Fruit fly (Drosophila melanogaster) whole organism, embryonic: Measurements from ENCODE around the gene cv-c.

ENCODE experiments used
- Abd-B ChIP-seq: fragments of 200-800 bp; sonication (Bioruptor generic); optimal IDR thresholded peaks from 2 replicates; lab custom pipeline; 2018; ENCODE audit warnings: missing biosample characterization, mild to moderate bottlenecking, missing genetic modification characterization, moderate library complexity
- Adf1 ChIP-seq: fragments of 200-800 bp; sonication (Bioruptor generic); IDR thresholded peaks from 2 replicates; pipeline ENCODE4 v1.3.6; 2022; ENCODE audit warnings: missing biosample characterization, missing genetic modification characterization
- CG10543 ChIP-seq: fragments of 200-800 bp; sonication (Bioruptor generic); optimal IDR thresholded peaks from 3 replicates; lab custom pipeline; 2017; ENCODE audit warnings: missing biosample characterization, mild to moderate bottlenecking, missing genetic modification characterization, moderate library complexity
- CG11456 ChIP-seq: fragments of 200-800 bp; sonication (Bioruptor generic); IDR thresholded peaks from 3 replicates; pipeline ENCODE4 v1.3.6; 2022; ENCODE audit warnings: missing biosample characterization, missing genetic modification characterization
- CG11504 ChIP-seq: fragments of 200-800 bp; sonication (Bioruptor generic); optimal IDR thresholded peaks from 3 replicates; lab custom pipeline; 2019; ENCODE audit warnings: missing biosample characterization, mild to moderate bottlenecking, missing genetic modification characterization, moderate library complexity
- CG11695 ChIP-seq: fragments of 200-800 bp; sonication (Bioruptor generic); IDR thresholded peaks from 3 replicates; pipeline ENCODE4 v1.3.6; 2022; ENCODE audit warnings: missing biosample characterization, missing genetic modification characterization
- CG12769 ChIP-seq: fragments of 200-800 bp; sonication (Bioruptor generic); optimal IDR thresholded peaks from 2 replicates; lab custom pipeline; 2019; ENCODE audit warnings: missing biosample characterization, mild to moderate bottlenecking, missing genetic modification characterization, moderate library complexity
- CG15011 ChIP-seq: fragments of 200-800 bp; sonication (Bioruptor generic); optimal IDR thresholded peaks from 3 replicates; lab custom pipeline; 2018; ENCODE audit warnings: missing biosample characterization, mild to moderate bottlenecking, missing genetic modification characterization
- CG15479 ChIP-seq: fragments of 200-800 bp; sonication (Bioruptor generic); optimal IDR thresholded peaks from 3 replicates; lab custom pipeline; 2019; ENCODE audit warnings: missing biosample characterization, mild to moderate bottlenecking, missing genetic modification characterization, moderate library complexity
- CG15601 ChIP-seq: fragments of 200-800 bp; sonication (Bioruptor generic); optimal IDR thresholded peaks from 3 replicates; lab custom pipeline; 2019; ENCODE audit warnings: missing biosample characterization, mild to moderate bottlenecking, missing genetic modification characterization, moderate library complexity
- CG17385 ChIP-seq: fragments of 200-800 bp; sonication (Bioruptor generic); optimal IDR thresholded peaks from 3 replicates; lab custom pipeline; 2018; ENCODE audit warnings: missing biosample characterization, mild to moderate bottlenecking, missing genetic modification characterization
- CG2199 ChIP-seq: fragments of 200-800 bp; sonication (Bioruptor generic); IDR thresholded peaks from 3 replicates; pipeline ENCODE4 v1.3.6; 2022; ENCODE audit warnings: missing biosample characterization, missing genetic modification characterization
- CG32767 ChIP-seq: fragments of 200-800 bp; sonication (Bioruptor generic); IDR thresholded peaks from 2 replicates; pipeline ENCODE4 v1.3.6; 2022; ENCODE audit warnings: missing biosample characterization, missing genetic modification characterization
- CG32772 ChIP-seq: fragments of 200-800 bp; sonication (Bioruptor generic); IDR thresholded peaks from 2 replicates; pipeline ENCODE4 v1.3.6; 2022; ENCODE audit warnings: missing biosample characterization, missing genetic modification characterization
- CG34376 ChIP-seq: fragments of 200-800 bp; sonication (Bioruptor generic); optimal IDR thresholded peaks from 2 replicates; lab custom pipeline; 2018; ENCODE audit warnings: missing biosample characterization, mild to moderate bottlenecking, missing genetic modification characterization
- CG4328 ChIP-seq: fragments of 200-800 bp; sonication (Bioruptor generic); optimal IDR thresholded peaks from 3 replicates; lab custom pipeline; 2017; ENCODE audit warnings: missing biosample characterization, missing genetic modification reagents, missing genetic modification characterization
- CG4360 ChIP-seq: fragments of 200-800 bp; sonication (Bioruptor generic); IDR thresholded peaks from 2 replicates; pipeline ENCODE4 v1.3.6; 2022; ENCODE audit warnings: missing biosample characterization, missing genetic modification characterization
- CG6175 ChIP-seq: fragments of 200-800 bp; sonication (Bioruptor generic); IDR thresholded peaks from 3 replicates; pipeline ENCODE4 v1.3.6; 2022; ENCODE audit warnings: missing biosample characterization, missing genetic modification characterization
- CG8290 ChIP-seq, 3 experiments: fragments of 200-800 bp; sonication (Bioruptor generic); optimal IDR thresholded peaks; 2 replicates each; lab custom pipeline; 2016 to 2019; ENCODE audit warnings: missing biosample characterization in 3 of 3, missing genetic modification characterization in 3 of 3, mild to moderate bottlenecking in 2 of 3, moderate library complexity in 1 of 3
- D ChIP-seq, 2 experiments: fragments of 200-800 bp in 1 of 2; fragments of >200 bp in 1 of 2; sonication (Bioruptor generic) in 1 of 2; optimal IDR thresholded peaks; 2 replicates in 1 of 2; 3 replicates in 1 of 2; lab custom pipeline; 2017; ENCODE audit warnings: mild to moderate bottlenecking in 1 of 2, missing biosample characterization in 1 of 2, missing genetic modification characterization in 1 of 2, missing genetic modification reagents in 1 of 2
- Ets65A ChIP-seq: fragments of 200-800 bp; sonication (Bioruptor generic); peaks from one replicate; lab custom pipeline; 2016; ENCODE audit warnings: missing biosample characterization, missing genetic modification characterization
- H2.0 ChIP-seq: fragments of 200-800 bp; sonication (Bioruptor generic); IDR thresholded peaks from 2 replicates; pipeline ENCODE4 v1.3.6; 2022; ENCODE audit warnings: missing biosample characterization, missing genetic modification characterization
- HmgZ ChIP-seq: fragments of 200-800 bp; sonication (Bioruptor generic); optimal IDR thresholded peaks from 2 replicates; lab custom pipeline; 2018; ENCODE audit warnings: missing biosample characterization, mild to moderate bottlenecking, missing genetic modification characterization
- Hr78 ChIP-seq, 2 experiments: fragments of 200-800 bp in 1 of 2; fragments of >200 bp in 1 of 2; sonication (Bioruptor generic) in 1 of 2; optimal IDR thresholded peaks; 2 replicates each; lab custom pipeline; 2017 to 2019; ENCODE audit warnings: missing biosample characterization in 2 of 2, missing genetic modification characterization in 2 of 2, mild to moderate bottlenecking in 1 of 2, moderate library complexity in 1 of 2
- Kr ChIP-seq: fragments of 200-800 bp; sonication (Bioruptor generic); optimal IDR thresholded peaks from 2 replicates; lab custom pipeline; 2017; ENCODE audit warnings: missing biosample characterization, mild to moderate bottlenecking, missing genetic modification characterization
- Med ChIP-seq: fragments of 200-800 bp; sonication (Bioruptor generic); peaks from one replicate; lab custom pipeline; 2016; ENCODE audit warnings: missing biosample characterization, missing genetic modification characterization, mild to moderate bottlenecking, inconsistent platforms, moderate library complexity
- abd-A ChIP-seq: fragments of 200-800 bp; sonication (Bioruptor generic); optimal IDR thresholded peaks from 3 replicates; lab custom pipeline; 2019; ENCODE audit warnings: missing biosample characterization, mild to moderate bottlenecking, missing genetic modification characterization, moderate library complexity
- az2 ChIP-seq: fragments of 200-800 bp; sonication (Bioruptor generic); optimal IDR thresholded peaks from 3 replicates; lab custom pipeline; 2016; ENCODE audit warnings: missing biosample characterization, missing genetic modification characterization
- br ChIP-seq: fragments of >200 bp; optimal IDR thresholded peaks from 2 replicates; lab custom pipeline; 2017
- cg ChIP-seq: fragments of 200-800 bp; sonication (Bioruptor generic); optimal IDR thresholded peaks from 3 replicates; lab custom pipeline; 2019; ENCODE audit warnings: missing biosample characterization, mild to moderate bottlenecking, missing genetic modification characterization, moderate library complexity
- chinmo ChIP-seq: fragments of 200-800 bp; sonication (Bioruptor generic); IDR thresholded peaks from 4 replicates; pipeline ENCODE4 v1.3.6; 2022; ENCODE audit warnings: missing biosample characterization, missing genetic modification characterization; ENCODE audit not compliant: partially characterized antibody
- crol ChIP-seq: fragments of 200-800 bp; sonication (Bioruptor generic); IDR thresholded peaks from 2 replicates; pipeline ENCODE4 v1.3.6; 2022; ENCODE audit warnings: missing biosample characterization, missing genetic modification characterization
- dpn ChIP-seq, 2 experiments: fragments of 200-800 bp; sonication (Bioruptor generic); optimal IDR thresholded peaks; 3 replicates each; lab custom pipeline; 2016; ENCODE audit warnings: missing biosample characterization in 2 of 2, missing genetic modification characterization in 2 of 2
- ems ChIP-seq: fragments of 200-800 bp; sonication (Bioruptor generic); optimal IDR thresholded peaks from 3 replicates; lab custom pipeline; 2016; ENCODE audit warnings: missing biosample characterization, missing genetic modification characterization
- fd3F ChIP-seq: fragments of 200-800 bp; sonication (Bioruptor generic); optimal IDR thresholded peaks from 2 replicates; lab custom pipeline; 2018; ENCODE audit warnings: missing biosample characterization, mild to moderate bottlenecking, missing genetic modification characterization, moderate library complexity
- kah ChIP-seq: fragments of 200-800 bp; sonication (Bioruptor generic); optimal IDR thresholded peaks from 2 replicates; lab custom pipeline; 2018; ENCODE audit warnings: missing biosample characterization, mild to moderate bottlenecking, missing genetic modification characterization
- kay ChIP-seq: fragments of 200-800 bp; sonication (Bioruptor generic); optimal IDR thresholded peaks from 2 replicates; lab custom pipeline; 2016; ENCODE audit warnings: missing biosample characterization, missing genetic modification characterization
- lab ChIP-seq: fragments of 200-800 bp; sonication (Bioruptor generic); optimal IDR thresholded peaks from 3 replicates; lab custom pipeline; 2017; ENCODE audit warnings: missing biosample characterization, missing genetic modification characterization, mild to moderate bottlenecking, moderate library complexity, missing genetic modification reagents
- scrt ChIP-seq: fragments of 200-800 bp; sonication (Bioruptor generic); optimal IDR thresholded peaks from 2 replicates; lab custom pipeline; 2018; ENCODE audit warnings: missing biosample characterization, mild to moderate bottlenecking, missing genetic modification characterization, moderate library complexity
- sens ChIP-seq: fragments of 200-800 bp; sonication (Bioruptor generic); peaks from one replicate; lab custom pipeline; 2016; ENCODE audit warnings: missing biosample characterization, missing genetic modification characterization
- sob ChIP-seq: fragments of 200-800 bp; sonication (Bioruptor generic); IDR thresholded peaks from 2 replicates; pipeline ENCODE4 v1.3.6; 2022; ENCODE audit warnings: missing biosample characterization, missing genetic modification characterization
- sug ChIP-seq: fragments of 200-800 bp; optimal IDR thresholded peaks from 2 replicates; lab custom pipeline; 2019; ENCODE audit warnings: missing biosample characterization, mild to moderate bottlenecking, missing genetic modification characterization, moderate library complexity
- trh ChIP-seq: fragments of 200-800 bp; sonication (Bioruptor generic); optimal IDR thresholded peaks from 2 replicates; lab custom pipeline; 2016; ENCODE audit warnings: missing biosample characterization, missing genetic modification characterization
- zfh1 ChIP-seq: fragments of 200-800 bp; sonication (Bioruptor generic); IDR thresholded peaks from 3 replicates; pipeline ENCODE4 v1.3.6; 2022; ENCODE audit warnings: missing biosample characterization, missing genetic modification characterization
- zfh2 ChIP-seq: fragments of 200-800 bp; sonication (Bioruptor generic); optimal IDR thresholded peaks from 2 replicates; lab custom pipeline; 2016; ENCODE audit warnings: missing biosample characterization, missing genetic modification characterization

Gene cv-c

DNA sequence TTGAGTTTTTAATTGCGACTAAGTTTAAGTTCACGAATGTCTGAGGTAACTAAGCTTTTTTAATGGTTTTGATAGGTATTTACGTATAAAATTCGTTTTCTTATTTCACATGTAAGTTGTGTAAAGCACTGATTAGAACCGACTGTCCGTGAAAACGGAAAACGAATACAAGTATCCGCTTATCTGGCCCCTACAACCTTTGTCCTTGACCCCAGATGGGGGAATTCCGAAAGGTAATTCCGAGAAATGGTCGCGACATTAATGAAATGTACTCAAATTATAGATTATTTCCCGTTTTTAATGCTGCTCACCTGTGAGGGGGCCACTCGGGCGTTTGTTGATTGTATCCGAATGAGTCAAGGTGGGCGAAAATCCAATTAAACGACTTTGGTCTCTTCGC lies 114.6 kb downstream of the cv-c start:
- no peak for TF ChIP-seq CG15601
- TF ChIP-seq zfh2 (GFP tag; lab: Kevin White, UChicago): no peak
- peak in 1 of 2 experiments; percentile 90 for TF ChIP-seq Hr78 (GFP tag; optimal IDR thresholded peaks at IDR 0.05; lab: Kevin White, UChicago)
- no peak for TF ChIP-seq az2 (GFP tag; lab: Kevin White, UChicago)
- peak; percentile 52 for TF ChIP-seq sens
- TF ChIP-seq CG32767: no peak
- TF ChIP-seq lab (GFP tag; lab: Kevin White, UChicago): no peak
- no peak for TF ChIP-seq br

DNA sequence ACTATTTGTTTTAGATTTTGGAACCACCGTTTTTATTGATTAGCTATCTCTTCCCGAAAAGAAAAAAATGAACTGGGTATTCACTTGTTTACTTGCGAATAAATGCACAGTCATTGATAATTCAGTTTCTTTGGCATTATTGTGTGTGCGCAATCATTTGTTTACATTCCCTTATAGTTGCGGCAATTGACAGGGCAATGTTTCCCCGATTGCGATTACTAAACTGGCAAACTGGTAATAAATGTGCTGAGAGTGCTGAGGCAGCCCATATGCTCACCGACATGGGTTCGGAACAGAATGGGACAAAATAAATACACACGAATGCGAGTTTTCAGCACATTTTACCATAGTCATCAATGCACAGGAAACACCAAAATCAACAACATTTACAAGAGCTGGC lies 115.6 kb downstream of the cv-c start:
- TF ChIP-seq sob (GFP tag; lab: Robert Waterston, UW) (0 out of 2 replicates have a peak, but pooled peaks have one; percentile 16), CG34376 (peak; percentile 32), fd3F (GFP tag; lab: Kevin White, UChicago) (no peak), Ets65A (GFP tag; lab: Kevin White, UChicago) (peak; percentile 56), chinmo (GFP tag; lab: Robert Waterston, UW) (0 out of 4 replicates have a peak, but pooled peaks have one; percentile 33), CG17385 (GFP tag; lab: Kevin White, UChicago) (no peak), HmgZ (tag; lab: Kevin White, UChicago) (no peak), CG15011 (GFP tag; lab: Kevin White, UChicago) (peak; percentile 0), CG2199 (GFP tag; lab: Robert Waterston, UW) (peak; percentile 36; the same call in 1 of the 3 replicates)
- TF ChIP-seq, all 482 proteins: peak for 6

DNA sequence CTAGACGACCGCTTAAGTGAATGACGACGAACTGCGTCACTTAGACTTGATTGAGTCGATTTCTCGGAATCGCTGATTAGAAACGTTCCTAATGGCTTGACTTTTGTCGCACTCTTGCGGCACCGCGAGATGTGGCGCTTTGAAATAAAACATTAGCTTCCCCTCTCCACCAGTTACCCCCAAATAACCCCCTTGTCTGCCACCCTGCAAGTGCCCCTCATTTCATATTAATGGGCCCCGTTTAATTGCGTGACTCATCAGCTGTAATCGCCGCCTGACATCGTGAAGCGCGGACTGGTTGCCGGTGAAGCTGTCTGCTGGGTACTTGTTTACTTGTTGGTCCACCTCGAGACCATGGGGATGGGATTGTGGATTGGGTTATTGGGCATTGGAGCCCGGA lies 117.4 kb downstream of the cv-c start:
- no peak for TF ChIP-seq kah (GFP tag; lab: Kevin White, UChicago)
- no peak for TF ChIP-seq CG11695 (GFP tag; lab: Robert Waterston, UW)
- TF ChIP-seq scrt (GFP tag; lab: Kevin White, UChicago): no peak
- TF ChIP-seq CG4328 (GFP tag; lab: Kevin White, UChicago): no peak
- TF ChIP-seq az2 (GFP tag; lab: Kevin White, UChicago): no peak
- TF ChIP-seq H2.0 (GFP tag; lab: Robert Waterston, UW): 0 out of 2 replicates have a peak, but pooled peaks have one; percentile 4
- peak; percentile 76; the same call in 1 of the 3 replicates for TF ChIP-seq CG6175 (GFP tag; lab: Robert Waterston, UW)
- 0 out of 3 replicates have a peak, but pooled peaks have one; percentile 25 for TF ChIP-seq CG11456
- peak; percentile 79 for TF ChIP-seq crol (GFP tag; lab: Robert Waterston, UW)
- no peak for TF ChIP-seq CG15479 (GFP tag; lab: Kevin White, UChicago)
- 0 out of 4 replicates have a peak, but pooled peaks have one; percentile 28 for TF ChIP-seq chinmo (GFP tag; lab: Robert Waterston, UW)
- peak; percentile 28 for TF ChIP-seq CG11504 (tag; lab: Kevin White, UChicago)
- TF ChIP-seq Abd-B (GFP tag; lab: Kevin White, UChicago): peak; percentile 33
- TF ChIP-seq CG2199 (GFP tag; lab: Robert Waterston, UW): 0 out of 3 replicates have a peak, but pooled peaks have one; percentile 18
- peak; percentile 37 for TF ChIP-seq CG34376
- peak; percentile 51 for TF ChIP-seq kay (GFP tag; lab: Kevin White, UChicago)
- TF ChIP-seq sug (tag; lab: Kevin White, UChicago): peak; percentile 71
- no peak for TF ChIP-seq trh (GFP tag; lab: Kevin White, UChicago)
- TF ChIP-seq Adf1 (GFP tag; lab: Robert Waterston, UW): no peak
- peak; percentile 58 for TF ChIP-seq abd-A (tag; lab: Kevin White, UChicago)
- TF ChIP-seq, all 482 proteins: peak for 12

DNA sequence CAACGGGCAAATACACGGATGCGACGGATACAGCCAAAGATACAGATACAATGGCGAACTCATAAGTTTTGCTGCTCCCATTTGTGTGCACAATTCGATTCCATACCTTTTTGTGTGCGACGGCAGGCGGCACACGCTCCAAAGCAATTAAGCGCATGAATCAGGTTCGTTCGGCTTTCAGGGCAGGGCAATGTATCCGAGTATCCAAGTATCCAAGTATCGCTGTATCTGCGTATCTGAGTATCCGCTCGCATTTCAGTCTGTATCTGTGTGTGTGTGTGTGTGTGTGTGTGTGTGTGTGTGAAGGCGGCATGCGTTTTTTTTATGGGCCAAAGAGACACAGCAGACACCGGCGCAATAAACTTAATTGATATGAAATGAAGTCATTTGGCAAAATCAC lies 118.3 kb downstream of the cv-c start:
- TF ChIP-seq D (optimal IDR thresholded peaks at IDR 0.05; lab: Kevin White, UChicago) (peak; percentile 32), D (GFP tag; optimal IDR thresholded peaks at IDR 0.05; lab: Kevin White, UChicago) (no peak), CG11504 (tag; lab: Kevin White, UChicago) (peak; percentile 43), CG12769 (tag; lab: Kevin White, UChicago) (peak; percentile 15), CG10543 (GFP tag; lab: Kevin White, UChicago) (peak; percentile 1), cg (GFP tag; lab: Kevin White, UChicago) (peak; percentile 59), Med (peak; percentile 71), Kr (GFP tag; lab: Kevin White, UChicago) (peak; percentile 25), CG32772 (GFP tag; lab: Robert Waterston, UW) (no peak), CG8290 (GFP tag; optimal IDR thresholded peaks at IDR 0.05; lab: Kevin White, UChicago) (no peak), CG8290 (tag; optimal IDR thresholded peaks at IDR 0.05; lab: Kevin White, UChicago) (peak in 1 of 2 experiments; percentile 15), ems (GFP tag; lab: Kevin White, UChicago) (no peak), zfh1 (GFP tag; lab: Robert Waterston, UW) (0 out of 3 replicates have a peak, but pooled peaks have one; percentile 6), dpn (GFP tag; optimal IDR thresholded peaks at IDR 0.05; lab: Kevin White, UChicago) (no peak), CG4360 (peak; percentile 43; the same call in 1 of the 2 replicates)
